Worm (Caenorhabditis elegans) whole organism, midembryonic: ENCODE data around the gene sumv-2.

Experiments used
- T22C8.4 ChIP-seq: fragments of 200-800 bp; sonication (Bioruptor generic); IDR thresholded peaks from 2 replicates; pipeline ENCODE4 v1.3.6; 2022; ENCODE audit warnings: missing genetic modification characterization, missing compliant biosample characterization
- cog-1 ChIP-seq: sonication (generic microtip); optimal IDR thresholded peaks from 2 replicates; lab custom pipeline; 2016; ENCODE audit warnings: missing genetic modification characterization, missing compliant biosample characterization
- flt-1 ChIP-seq: fragments of 200-800 bp; sonication (Bioruptor generic); IDR thresholded peaks from 2 replicates; pipeline ENCODE4 v1.3.6; 2022; ENCODE audit warnings: missing genetic modification characterization, missing compliant biosample characterization
- klf-2 ChIP-seq: fragments of 200-800 bp; sonication (Bioruptor generic); conservative IDR thresholded peaks from 2 replicates; pipeline ENCODE4 v1.3.6; 2022; ENCODE audit warnings: missing genetic modification reagents, missing genetic modification characterization, missing compliant biosample characterization
- med-1 ChIP-seq: sonication (generic microtip); optimal IDR thresholded peaks from 2 replicates; lab custom pipeline; 2017; ENCODE audit warnings: missing genetic modification characterization, mild to moderate bottlenecking, missing compliant biosample characterization, antibody characterized with exemption, missing genetic modification reagents; ENCODE audit not compliant: insufficient read depth
- ref-1 ChIP-seq: fragments of 200-800 bp; sonication (Bioruptor generic); conservative IDR thresholded peaks from 2 replicates; pipeline ENCODE4 v1.3.6; 2022; ENCODE audit warnings: missing genetic modification reagents, missing genetic modification characterization, missing compliant biosample characterization
- tab-1 ChIP-seq: fragments of 200-800 bp; sonication (Bioruptor generic); IDR thresholded peaks from 2 replicates; pipeline ENCODE4 v1.3.6; 2022; ENCODE audit warnings: missing genetic modification characterization, missing compliant biosample characterization
- ztf-23 ChIP-seq: fragments of 200-800 bp; sonication (Bioruptor generic); IDR thresholded peaks from 2 replicates; pipeline ENCODE4 v1.3.6; 2022; ENCODE audit warnings: missing genetic modification reagents, missing genetic modification characterization, missing compliant biosample characterization
- ztf-29 ChIP-seq: fragments of 200-800 bp; sonication (Bioruptor generic); IDR thresholded peaks from 2 replicates; pipeline ENCODE4 v1.3.6; 2022; ENCODE audit warnings: missing genetic modification reagents, missing genetic modification characterization, missing compliant biosample characterization

ce11 chrV:4598489-4598888 lies 18.9 kb upstream of the sumv-2 start:
- TF ChIP-seq med-1 (GFP tag; lab: Kevin White, UChicago) (no peak), klf-2 (GFP tag; lab: Robert Waterston, UW) (no peak), T22C8.4 (GFP tag; lab: Robert Waterston, UW) (no peak), flt-1 (GFP tag; lab: Robert Waterston, UW) (no peak), ref-1 (GFP tag; lab: Robert Waterston, UW) (no peak), ztf-29 (no peak), cog-1 (tag; lab: Kevin White, UChicago) (no peak), tab-1 (GFP tag; lab: Robert Waterston, UW) (no peak), ztf-23 (no peak)
